Worm (Caenorhabditis elegans) whole organism, dauer: ENCODE measurements around the gene K11H12.11.

ENCODE experiments used
- unc-62 ChIP-seq: sonication (generic microtip); optimal IDR thresholded peaks from 2 replicates; lab custom pipeline; 2017; ENCODE audit warnings: missing biosample characterization, missing genetic modification reagents, missing genetic modification characterization

The K11H12.11 gene

ce11 chrIV:658497-659177, 11.7 kb downstream of the K11H12.11 start:
- no peak for TF ChIP-seq unc-62

ce11 chrIV:657932-658331, 12.4 kb downstream of the K11H12.11 start:
- TF ChIP-seq unc-62 = no peak

- TF ChIP-seq unc-62 = no peak
Observed at ce11 chrIV:657046-657445, 13.3 kb downstream of the K11H12.11 start.

- TF ChIP-seq unc-62 = peak; percentile 54
Observed at ce11 chrIV:654526-655440, 15.6 kb downstream of the K11H12.11 start, which contains the start of the genes rpl-15 and K11H12.8. TSS of gene rpl-15 (minus strand) at chrIV:654576. TSS of gene K11H12.8 (plus strand) at chrIV:655390.

- no peak for TF ChIP-seq unc-62
Observed at ce11 chrIV:653138-653848, 17.1 kb downstream of the K11H12.11 start, which contains the start of gene K11H12.1. TSS of gene K11H12.1 (minus strand) at chrIV:653421.

ce11 chrIV:649365-649764, 21.0 kb downstream of the K11H12.11 start, which contains the start of gene K11H12.9:
TSS of gene K11H12.9 (plus strand) at chrIV:649665.
- no peak for TF ChIP-seq unc-62

ce11 chrIV:648362-648761, 22.0 kb downstream of the K11H12.11 start:
- no peak for TF ChIP-seq unc-62

ce11 chrIV:643481-643880, 26.9 kb downstream of the K11H12.11 start:
- no peak for TF ChIP-seq unc-62

ce11 chrIV:639167-639566, 31.2 kb downstream of the K11H12.11 start:
- no peak for TF ChIP-seq unc-62

ce11 chrIV:633565-633964, 36.8 kb downstream of the K11H12.11 start:
- no peak for TF ChIP-seq unc-62

ce11 chrIV:631869-632268, 38.5 kb downstream of the K11H12.11 start:
- TF ChIP-seq unc-62 = no peak

- no peak for TF ChIP-seq unc-62
Observed at ce11 chrIV:630598-630997, 39.8 kb downstream of the K11H12.11 start.

- no peak for TF ChIP-seq unc-62
Observed at ce11 chrIV:627237-627636, 43.1 kb downstream of the K11H12.11 start, which contains the start of gene nhr-76. TSS of gene nhr-76 (plus strand) at chrIV:627537.

ce11 chrIV:625947-626548, 44.3 kb downstream of the K11H12.11 start:
- TF ChIP-seq unc-62 = no peak

ce11 chrIV:623876-624275, 46.5 kb downstream of the K11H12.11 start:
- TF ChIP-seq unc-62 = no peak

- no peak for TF ChIP-seq unc-62
Observed at ce11 chrIV:622989-623388, 47.4 kb downstream of the K11H12.11 start.
